Worm (Caenorhabditis elegans) whole organism, L1 larva: ENCODE data around the gene sro-1.

Experiments used
- C16A3.4 ChIP-seq: fragments of 150-350 bp; optimal IDR thresholded peaks from 2 replicates; lab custom pipeline; 2014; ENCODE audit warnings: missing biosample characterization, missing genetic modification characterization
- F16B12.6 ChIP-seq: fragments of 150-350 bp; optimal IDR thresholded peaks from 2 replicates; lab custom pipeline; 2014; ENCODE audit warnings: missing biosample characterization, missing genetic modification characterization
- Y116A8C.19 ChIP-seq: sonication (generic microtip); optimal IDR thresholded peaks from 2 replicates; lab custom pipeline; 2016; ENCODE audit warnings: missing compliant biosample characterization, missing genetic modification characterization, borderline replicate concordance
- aly-2 ChIP-seq: fragments of 150-350 bp; optimal IDR thresholded peaks from 2 replicates; lab custom pipeline; 2014; ENCODE audit warnings: missing biosample characterization, missing genetic modification characterization
- blmp-1 ChIP-seq: fragments of 150-350 bp; optimal IDR thresholded peaks from 2 replicates; lab custom pipeline; 2014; ENCODE audit warnings: missing biosample characterization, missing genetic modification characterization
- ceh-63 ChIP-seq: fragments of 200-800 bp; sonication (Bioruptor generic); optimal IDR thresholded peaks from 2 replicates; lab custom pipeline; 2018; ENCODE audit warnings: mild to moderate bottlenecking, missing genetic modification characterization, missing compliant biosample characterization
- ceh-8 ChIP-seq: fragments of 200-800 bp; sonication (Bioruptor generic); optimal IDR thresholded peaks from 2 replicates; lab custom pipeline; 2018; ENCODE audit warnings: mild to moderate bottlenecking, missing genetic modification characterization, moderate library complexity, missing compliant biosample characterization
- ceh-88 ChIP-seq: fragments of 200-800 bp; sonication (Bioruptor generic); IDR thresholded peaks from 2 replicates; pipeline ENCODE4 v1.3.6; 2022; ENCODE audit warnings: missing genetic modification characterization, missing compliant biosample characterization
- dpl-1 ChIP-seq, 3 experiments: fragments of 150-350 bp in 2 of 3; sonication (generic microtip) in 1 of 3; optimal IDR thresholded peaks; 2 replicates each; lab custom pipeline; 2014 to 2017; ENCODE audit warnings: missing biosample characterization in 3 of 3, missing genetic modification characterization in 3 of 3, missing genetic modification reagents in 3 of 3
- efl-1 ChIP-seq, 4 experiments: fragments of 150-350 bp; optimal IDR thresholded peaks in 3 of 4; peaks in 1 of 4; 1 replicate in 1 of 4; 2 replicates in 3 of 4; lab custom pipeline; 2014; ENCODE audit warnings: missing biosample characterization in 2 of 4, missing genetic modification characterization in 2 of 4, missing genetic modification reagents in 2 of 4
- egl-13 ChIP-seq: sonication (generic microtip); optimal IDR thresholded peaks from 2 replicates; lab custom pipeline; 2016; ENCODE audit warnings: missing genotype, missing genetic modification reagents, missing genetic modification characterization, missing compliant biosample characterization
- elt-2 ChIP-seq: sonication (generic microtip); optimal IDR thresholded peaks from 2 replicates; lab custom pipeline; 2016; ENCODE audit warnings: missing genetic modification characterization, mild to moderate bottlenecking, inconsistent platforms, missing compliant biosample characterization, missing genetic modification reagents
- elt-3 ChIP-seq, 6 experiments: fragments of 150-350 bp in 1 of 6; sonication (generic microtip); optimal IDR thresholded peaks; 2 replicates each; lab custom pipeline; 2017 to 2018; ENCODE audit warnings: missing biosample characterization in 6 of 6, missing genetic modification characterization in 6 of 6, inconsistent platforms in 1 of 6
- ets-5 ChIP-seq: fragments of 200-800 bp; sonication (Bioruptor generic); IDR thresholded peaks from 2 replicates; pipeline ENCODE4 v1.3.6; 2022; ENCODE audit warnings: missing genetic modification characterization, missing compliant biosample characterization
- fkh-10 ChIP-seq: sonication (generic microtip); optimal IDR thresholded peaks from 2 replicates; lab custom pipeline; 2017; ENCODE audit warnings: missing biosample characterization, missing genetic modification reagents, missing genetic modification characterization
- hlh-17 ChIP-seq: fragments of 200-800 bp; sonication (Bioruptor generic); optimal IDR thresholded peaks from 2 replicates; lab custom pipeline; 2018; ENCODE audit warnings: missing genetic modification characterization, mild to moderate bottlenecking, missing compliant biosample characterization, moderate library complexity, borderline replicate concordance
- irx-1 ChIP-seq: sonication (generic microtip); optimal IDR thresholded peaks from 2 replicates; lab custom pipeline; 2016; ENCODE audit warnings: missing genetic modification characterization, missing compliant biosample characterization
- lin-14 ChIP-seq: fragments of 200-800 bp; sonication (Bioruptor generic); optimal IDR thresholded peaks from 2 replicates; lab custom pipeline; 2018; ENCODE audit warnings: mild to moderate bottlenecking, missing genetic modification characterization, moderate library complexity, missing compliant biosample characterization
- lin-35 ChIP-seq, 2 experiments: fragments of 150-350 bp; optimal IDR thresholded peaks; 2 replicates each; lab custom pipeline; 2014; ENCODE audit warnings: missing biosample characterization in 2 of 2, missing genetic modification characterization in 2 of 2, missing genetic modification reagents in 2 of 2
- lin-39 ChIP-seq: fragments of 150-350 bp; optimal IDR thresholded peaks from 2 replicates; lab custom pipeline; 2014; ENCODE audit warnings: missing biosample characterization, missing genetic modification reagents, missing genetic modification characterization
- lir-3 ChIP-seq: sonication (generic microtip); optimal IDR thresholded peaks from 2 replicates; lab custom pipeline; 2016; ENCODE audit warnings: mild to moderate bottlenecking, missing genetic modification characterization, moderate library complexity, missing compliant biosample characterization; ENCODE audit not compliant: poor library complexity
- lsy-2 ChIP-seq, 2 experiments: fragments of 150-350 bp; optimal IDR thresholded peaks; 2 replicates each; lab custom pipeline; 2014; ENCODE audit warnings: missing biosample characterization in 2 of 2, missing genetic modification characterization in 2 of 2
- mab-9 ChIP-seq: fragments of 200-800 bp; sonication (Bioruptor generic); IDR thresholded peaks from 2 replicates; pipeline ENCODE4 v1.3.6; 2022; ENCODE audit warnings: missing genetic modification reagents, missing genetic modification characterization, missing compliant biosample characterization
- mdl-1 ChIP-seq, 2 experiments: fragments of 150-350 bp; optimal IDR thresholded peaks; 2 replicates each; lab custom pipeline; 2014 to 2017; ENCODE audit warnings: missing biosample characterization in 2 of 2, missing genetic modification characterization in 2 of 2, inconsistent platforms in 1 of 2
- mef-2 ChIP-seq: fragments of 150-350 bp; optimal IDR thresholded peaks from 2 replicates; lab custom pipeline; 2014; ENCODE audit warnings: missing biosample characterization, missing genetic modification characterization
- nhr-11 ChIP-seq: fragments of 150-350 bp; optimal IDR thresholded peaks from 2 replicates; lab custom pipeline; 2014; ENCODE audit warnings: missing biosample characterization, missing genetic modification characterization
- nhr-19 ChIP-seq: fragments of 200-800 bp; sonication (Bioruptor generic); conservative IDR thresholded peaks from 2 replicates; pipeline ENCODE4 v1.3.6; 2022; ENCODE audit warnings: missing genetic modification characterization, missing compliant biosample characterization
- nhr-20 ChIP-seq: sonication (generic microtip); optimal IDR thresholded peaks from 2 replicates; lab custom pipeline; 2016; ENCODE audit warnings: mild to moderate bottlenecking, missing genetic modification characterization, missing compliant biosample characterization
- nhr-237 ChIP-seq: fragments of 150-350 bp; optimal IDR thresholded peaks from 2 replicates; lab custom pipeline; 2014; ENCODE audit warnings: missing biosample characterization, missing genetic modification characterization
- nhr-71 ChIP-seq: sonication (generic microtip); optimal IDR thresholded peaks from 2 replicates; lab custom pipeline; 2016; ENCODE audit warnings: mild to moderate bottlenecking, missing genetic modification characterization, moderate library complexity, missing compliant biosample characterization
- nhr-77 ChIP-seq: fragments of 150-350 bp; optimal IDR thresholded peaks from 2 replicates; lab custom pipeline; 2014; ENCODE audit warnings: missing biosample characterization, missing genetic modification characterization
- nhr-85 ChIP-seq: sonication (generic microtip); peaks from one replicate; lab custom pipeline; 2016; ENCODE audit warnings: missing genetic modification characterization, inconsistent platforms, missing compliant biosample characterization
- pag-3 ChIP-seq: sonication (generic microtip); optimal IDR thresholded peaks from 2 replicates; lab custom pipeline; 2017; ENCODE audit warnings: missing genetic modification characterization, mild to moderate bottlenecking, missing compliant biosample characterization, antibody characterized with exemption, borderline replicate concordance; ENCODE audit not compliant: insufficient read depth
- rnt-1 ChIP-seq: sonication (generic microtip); optimal IDR thresholded peaks from 2 replicates; lab custom pipeline; 2016; ENCODE audit warnings: mild to moderate bottlenecking, missing genetic modification characterization, moderate library complexity, missing compliant biosample characterization
- snu-23 ChIP-seq: sonication (generic microtip); optimal IDR thresholded peaks from 2 replicates; lab custom pipeline; 2016; ENCODE audit warnings: missing genetic modification characterization, missing compliant biosample characterization
- tlp-1 ChIP-seq: fragments of 150-350 bp; optimal IDR thresholded peaks from 2 replicates; lab custom pipeline; 2014; ENCODE audit warnings: missing biosample characterization, missing genetic modification characterization
- unc-30 ChIP-seq: sonication (generic microtip); optimal IDR thresholded peaks from 2 replicates; lab custom pipeline; 2017; ENCODE audit warnings: missing biosample characterization, missing genetic modification characterization
- unc-98 ChIP-seq: fragments of 200-800 bp; sonication (Bioruptor generic); IDR thresholded peaks from 2 replicates; pipeline ENCODE4 v1.3.6; 2022; ENCODE audit warnings: missing genetic modification characterization, missing compliant biosample characterization
- xbp-1 ChIP-seq: sonication (generic microtip); optimal IDR thresholded peaks from 2 replicates; lab custom pipeline; 2016; ENCODE audit warnings: missing genetic modification characterization, missing compliant biosample characterization
- ztf-4 ChIP-seq: fragments of 150-350 bp; optimal IDR thresholded peaks from 2 replicates; lab custom pipeline; 2014; ENCODE audit warnings: missing biosample characterization, missing genetic modification characterization

sro-1 gene

DNA sequence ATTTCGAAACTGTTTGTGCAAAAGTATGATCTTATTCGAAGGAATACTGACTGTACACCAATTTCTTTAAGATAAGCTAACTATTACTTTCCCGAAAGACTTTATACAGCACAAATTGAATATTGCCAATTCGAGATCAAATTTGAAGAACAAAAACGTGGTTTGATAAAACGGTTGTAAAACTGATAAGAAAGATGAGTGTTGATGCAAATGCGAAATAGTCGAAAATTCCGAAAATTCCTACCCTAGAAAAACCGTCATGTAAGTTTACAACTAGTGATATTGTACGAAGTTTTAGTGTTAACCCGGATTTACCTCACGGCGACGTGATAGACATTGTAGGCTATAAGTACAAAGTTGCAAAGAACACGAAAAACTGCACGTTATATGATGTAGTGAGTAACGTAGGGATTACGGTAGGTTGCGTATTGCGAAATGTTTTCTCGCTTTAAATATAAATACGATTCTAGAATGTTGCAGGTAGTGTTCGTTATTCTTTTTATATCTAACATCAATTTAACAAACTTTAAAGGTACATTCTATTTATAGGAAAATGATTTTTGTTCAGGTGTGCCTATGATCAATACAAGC, 44.5 kb downstream of the sro-1 start:
- peak in 1 of 2 experiments; percentile 51 for TF ChIP-seq lsy-2 (tag; optimal IDR thresholded peaks at IDR 0.05; lab: Kevin White, UChicago)
- TF ChIP-seq nhr-77 (tag; lab: Kevin White, UChicago) = no peak
- no peak for TF ChIP-seq irx-1 (tag; lab: Kevin White, UChicago)
- TF ChIP-seq nhr-71 (tag; lab: Kevin White, UChicago) = no peak
- TF ChIP-seq ceh-8 (GFP tag; lab: Kevin White, UChicago) = no peak
- TF ChIP-seq nhr-85 = no peak
- TF ChIP-seq nhr-20 (tag; lab: Kevin White, UChicago) = peak; percentile 32
- no peak for TF ChIP-seq ztf-4
- no peak for TF ChIP-seq pag-3
- TF ChIP-seq aly-2 = no peak
- no peak for TF ChIP-seq mdl-1 (tag; optimal IDR thresholded peaks at IDR 0.05; lab: Kevin White, UChicago)
- peak in 1 of 2 experiments; percentile 39 for TF ChIP-seq lin-35 (GFP tag; optimal IDR thresholded peaks at IDR 0.05; lab: Kevin White, UChicago)
- peak in 1 of 6 experiments; percentile 59 for TF ChIP-seq elt-3 (tag; optimal IDR thresholded peaks at IDR 0.05; lab: Kevin White, UChicago)
- peak; percentile 56 for TF ChIP-seq elt-2 (tag; lab: Kevin White, UChicago)
- no peak for TF ChIP-seq nhr-19
- TF ChIP-seq, all 84 proteins: peak for 5

DNA sequence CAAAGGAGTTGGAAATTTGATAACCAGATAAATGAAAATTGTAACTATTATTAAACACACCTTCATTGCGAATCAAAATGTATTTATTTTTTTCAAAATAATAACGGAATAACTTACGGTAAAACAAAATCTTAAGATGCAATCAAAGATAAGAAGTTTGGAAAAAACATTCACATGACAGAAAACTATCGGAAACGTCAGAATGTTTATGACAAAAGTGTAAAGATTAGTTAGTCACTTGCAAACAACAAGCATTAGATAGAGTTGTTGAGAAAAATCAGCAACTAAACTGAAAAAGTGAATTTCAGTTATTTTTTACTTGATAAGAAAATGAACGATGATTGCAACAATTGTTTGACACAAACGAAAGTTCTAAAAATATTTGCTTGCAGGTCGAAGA, 45.3 kb downstream of the sro-1 start:
- TF ChIP-seq nhr-71 (tag; lab: Kevin White, UChicago) (peak; percentile 11), ztf-4 (no peak), blmp-1 (peak; percentile 16), nhr-20 (tag; lab: Kevin White, UChicago) (peak; percentile 21), efl-1 (optimal IDR thresholded peaks at IDR 0.05; lab: Kevin White, UChicago) (no peak), efl-1 (GFP tag; optimal IDR thresholded peaks at IDR 0.05 in 1 of 2; lab: Kevin White, UChicago) (no peak), nhr-85 (peak; percentile 39), nhr-237 (tag; lab: Kevin White, UChicago) (no peak), elt-2 (tag; lab: Kevin White, UChicago) (peak; percentile 13), elt-3 (tag; optimal IDR thresholded peaks at IDR 0.05; lab: Kevin White, UChicago) (peak in 1 of 6 experiments; percentile 0)

DNA sequence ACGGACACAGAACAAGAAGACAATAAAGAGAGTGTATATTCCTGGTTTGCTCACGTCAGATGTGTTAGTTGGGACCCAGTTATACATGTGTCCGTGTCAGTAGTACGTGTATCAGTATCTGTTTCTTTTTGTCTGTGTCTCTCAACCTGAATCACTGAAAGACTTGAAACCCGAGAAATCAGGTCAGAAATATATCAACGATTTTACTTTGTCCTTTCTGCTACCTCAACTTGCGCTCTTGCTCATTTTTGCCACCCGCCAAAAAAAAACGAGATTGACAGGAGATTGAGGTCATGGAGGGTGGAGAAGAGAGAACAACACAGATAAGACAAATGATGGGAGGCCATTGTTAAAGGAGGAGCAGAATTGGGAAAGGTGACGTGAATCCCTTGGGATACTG, 45.9 kb downstream of the sro-1 start:
- peak; percentile 32 for TF ChIP-seq rnt-1 (tag; lab: Kevin White, UChicago)
- no peak for TF ChIP-seq egl-13 (tag; lab: Kevin White, UChicago)
- TF ChIP-seq F16B12.6 (tag; lab: Kevin White, UChicago) = no peak
- TF ChIP-seq Y116A8C.19 = no peak
- no peak for TF ChIP-seq ceh-63 (GFP tag; lab: Kevin White, UChicago)
- TF ChIP-seq ztf-4 = no peak
- TF ChIP-seq hlh-17 (GFP tag; lab: Kevin White, UChicago) = no peak
- TF ChIP-seq lin-14 (GFP tag; lab: Kevin White, UChicago) = peak; percentile 55
- TF ChIP-seq unc-98 (GFP tag; lab: Robert Waterston, UW) = no peak
- no peak for TF ChIP-seq ets-5
- no peak for TF ChIP-seq lir-3
- no peak for TF ChIP-seq mef-2 (tag; lab: Kevin White, UChicago)
- TF ChIP-seq irx-1 (tag; lab: Kevin White, UChicago) = no peak
- TF ChIP-seq tlp-1 (tag; lab: Kevin White, UChicago) = no peak
- no peak for TF ChIP-seq unc-30 (tag; lab: Kevin White, UChicago)
- TF ChIP-seq nhr-11 (tag; lab: Kevin White, UChicago) = no peak

DNA sequence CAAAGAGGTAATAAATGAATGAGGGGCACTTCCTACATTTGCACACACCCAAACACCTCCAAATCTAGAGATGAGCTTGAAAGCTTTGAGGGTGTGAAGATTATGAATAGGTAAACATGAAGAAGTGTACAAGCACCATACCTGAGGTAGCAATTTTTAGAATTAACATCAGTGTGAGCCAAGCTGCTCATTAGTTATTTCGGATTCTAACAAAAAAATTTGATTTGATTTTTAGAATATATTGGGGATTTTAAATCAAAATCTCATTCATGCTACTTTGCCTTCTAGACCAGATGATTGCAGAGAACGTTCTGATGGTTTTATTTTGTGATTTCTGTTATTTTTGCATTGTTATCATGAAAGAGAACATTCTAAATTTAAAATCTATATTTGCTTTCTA, 51.7 kb downstream of the sro-1 start:
- no peak for TF ChIP-seq lsy-2 (tag; optimal IDR thresholded peaks at IDR 0.05; lab: Kevin White, UChicago)
- no peak for TF ChIP-seq snu-23 (GFP tag; lab: Kevin White, UChicago)
- TF ChIP-seq nhr-85 = no peak
- TF ChIP-seq elt-3 (tag; optimal IDR thresholded peaks at IDR 0.05; lab: Kevin White, UChicago) = no peak
- no peak for TF ChIP-seq rnt-1 (tag; lab: Kevin White, UChicago)
- no peak for TF ChIP-seq C16A3.4
- no peak for TF ChIP-seq nhr-71 (tag; lab: Kevin White, UChicago)
- no peak for TF ChIP-seq unc-98 (GFP tag; lab: Robert Waterston, UW)
- TF ChIP-seq fkh-10 (GFP tag; lab: Kevin White, UChicago) = no peak
- TF ChIP-seq dpl-1 (GFP tag; optimal IDR thresholded peaks at IDR 0.05; lab: Kevin White, UChicago) = no peak
- TF ChIP-seq lin-39 = no peak
- TF ChIP-seq mab-9 (GFP tag; lab: Robert Waterston, UW) = no peak
- TF ChIP-seq efl-1 (optimal IDR thresholded peaks at IDR 0.05; lab: Kevin White, UChicago) = no peak
- TF ChIP-seq efl-1 (GFP tag; optimal IDR thresholded peaks at IDR 0.05 in 1 of 2; lab: Kevin White, UChicago) = no peak
- TF ChIP-seq xbp-1 (tag; lab: Kevin White, UChicago) = no peak
- TF ChIP-seq ceh-88 = no peak
